Worm (Caenorhabditis elegans) whole organism, L4/young adult: ENCODE results near the gene lin-18.

Source experiments
- dao-5 ChIP-seq: sonication (generic microtip); optimal IDR thresholded peaks from 2 replicates; lab custom pipeline; 2016; ENCODE audit warnings: missing genotype, missing genetic modification characterization, moderate library complexity, missing compliant biosample characterization
- him-1 ChIP-seq: sonication (generic microtip); optimal IDR thresholded peaks from 2 replicates; lab custom pipeline; 2016; ENCODE audit warnings: missing genotype, missing genetic modification reagents, missing genetic modification characterization, missing compliant biosample characterization

DNA sequence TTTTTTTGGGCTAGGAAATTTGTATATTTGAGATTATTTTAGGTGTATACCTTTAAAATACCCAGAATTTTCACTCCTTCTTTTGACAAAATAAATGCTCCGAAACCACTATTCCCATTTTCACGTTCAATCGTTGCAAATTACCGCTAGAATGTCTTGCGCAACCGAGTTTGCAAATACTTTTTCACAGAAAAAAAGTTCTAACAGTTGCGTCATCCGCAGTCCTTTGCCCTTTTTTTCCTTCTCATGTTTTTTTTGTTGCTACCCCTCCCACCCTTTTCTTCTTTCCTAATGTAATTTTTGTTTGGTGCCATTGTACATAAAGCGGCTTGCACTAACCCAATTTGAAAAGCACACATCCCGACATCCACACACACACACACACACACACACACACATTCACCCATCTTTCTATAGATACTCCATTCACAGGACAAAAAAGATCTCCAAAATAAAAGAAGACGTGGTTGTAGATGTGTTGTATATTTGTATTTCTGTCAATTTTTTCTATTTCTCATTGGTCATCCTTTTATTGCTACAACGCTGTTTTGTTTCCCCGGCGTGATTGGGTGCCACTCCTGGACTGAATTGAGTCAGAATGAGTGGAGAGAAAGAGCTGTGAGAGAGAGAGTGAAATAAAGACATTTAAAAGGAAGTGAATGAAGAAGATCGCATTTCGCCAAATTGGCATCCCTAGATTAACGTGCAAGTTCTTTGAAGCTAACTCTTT lies 712 bp upstream of the lin-18 start:
- no peak for TF ChIP-seq dao-5 (tag; lab: Kevin White, UChicago)
- no peak for TF ChIP-seq him-1
